Fruit fly (Drosophila melanogaster): ENCODE results near the gene CG17746.

Gene CG17746

dm6 chr3L:3192333-3192894, 47.0 kb downstream of the CG17746 start, which contains the start of gene CG14965 (continued):
- no peak for TF ChIP-seq Poxn (GFP tag; IDR thresholded peaks at IDR 0.05)
- peak; percentile 50; the same call in 2 of the 3 replicates for TF ChIP-seq row (GFP tag; IDR thresholded peaks at IDR 0.05)
- peak; percentile 87 for TF ChIP-seq vnd (GFP tag; IDR thresholded peaks at IDR 0.05; ENCODE audit: partially characterized antibody)
- no peak for TF ChIP-seq CG12219 (GFP tag; optimal IDR thresholded peaks at IDR 0.05)
- no peak for TF ChIP-seq D19A (tag; optimal IDR thresholded peaks at IDR 0.05)
- no peak for TF ChIP-seq CG9437 (GFP tag; optimal IDR thresholded peaks at IDR 0.05)
- TF ChIP-seq MESR4 (GFP tag; optimal IDR thresholded peaks at IDR 0.05): peak; percentile 20
- TF ChIP-seq Dp (GFP tag; optimal IDR thresholded peaks at IDR 0.05): peak; percentile 81
- no peak for TF ChIP-seq B-H1 (GFP tag; IDR thresholded peaks at IDR 0.05)
- peak; percentile 79 for TF ChIP-seq bbx (GFP tag; IDR thresholded peaks at IDR 0.05; ENCODE audit: partially characterized antibody)
- no peak for TF ChIP-seq pb (GFP tag; optimal IDR thresholded peaks at IDR 0.05)
- TF ChIP-seq repo (GFP tag; optimal IDR thresholded peaks at IDR 0.05): no peak
- TF ChIP-seq Bgb (GFP tag; IDR thresholded peaks at IDR 0.05; ENCODE audit: partially characterized antibody): peak; percentile 89
- no peak for TF ChIP-seq CG10366 (GFP tag; IDR thresholded peaks at IDR 0.05)
- no peak for TF ChIP-seq Drgx (GFP tag; IDR thresholded peaks at IDR 0.05)
- TF ChIP-seq ato (GFP tag; IDR thresholded peaks at IDR 0.05; ENCODE audit: partially characterized antibody): peak; percentile 75
- TF ChIP-seq slp2 (GFP tag; optimal IDR thresholded peaks at IDR 0.05): no peak
- peak; percentile 94 for TF ChIP-seq CG13287 (GFP tag; IDR thresholded peaks at IDR 0.05; ENCODE audit: partially characterized antibody)
- no peak for TF ChIP-seq rib (GFP tag; IDR thresholded peaks at IDR 0.05)
- no peak for TF ChIP-seq Bteb2 (GFP tag; optimal IDR thresholded peaks at IDR 0.05)
- no peak for TF ChIP-seq CG11247 (GFP tag; IDR thresholded peaks at IDR 0.05)
- peak; percentile 86 for TF ChIP-seq CG6791 (GFP tag; IDR thresholded peaks at IDR 0.05; ENCODE audit: partially characterized antibody)
- no peak for TF ChIP-seq Oli (tag; optimal IDR thresholded peaks at IDR 0.05)
- TF ChIP-seq Dek (tag; optimal IDR thresholded peaks at IDR 0.05): no peak
- TF ChIP-seq knrl (GFP tag; IDR thresholded peaks at IDR 0.05; ENCODE audit: partially characterized antibody): peak; percentile 91
- no peak for TF ChIP-seq toy (GFP tag; IDR thresholded peaks at IDR 0.05)
- TF ChIP-seq CG17361 (GFP tag; IDR thresholded peaks at IDR 0.05): no peak
- TF ChIP-seq pzg (GFP tag; optimal IDR thresholded peaks at IDR 0.05): peak; percentile 64
- TF ChIP-seq CHES-1-like (GFP tag; optimal IDR thresholded peaks at IDR 0.05): no peak
- no peak for TF ChIP-seq tx (GFP tag; optimal IDR thresholded peaks at IDR 0.05)
- no peak for TF ChIP-seq CG4707 (GFP tag; optimal IDR thresholded peaks at IDR 0.05)
- TF ChIP-seq CG31365 (tag; optimal IDR thresholded peaks at IDR 0.05): no peak
- TF ChIP-seq CG8478 (optimal IDR thresholded peaks at IDR 0.05): no peak
- no peak for TF ChIP-seq CG2889 (GFP tag; IDR thresholded peaks at IDR 0.05)
- TF ChIP-seq CG2199 (GFP tag; IDR thresholded peaks at IDR 0.05): no peak
- peak; percentile 86 for TF ChIP-seq CG2129 (GFP tag; IDR thresholded peaks at IDR 0.05; ENCODE audit: partially characterized antibody)
- TF ChIP-seq ken (GFP tag; IDR thresholded peaks at IDR 0.05): no peak
- TF ChIP-seq Ssrp (tag; optimal IDR thresholded peaks at IDR 0.05): no peak
- peak; percentile 87 for TF ChIP-seq hb (GFP tag; IDR thresholded peaks at IDR 0.05; ENCODE audit: partially characterized antibody)
- no peak for TF ChIP-seq fru (optimal IDR thresholded peaks at IDR 0.05)
- TF ChIP-seq sr (GFP tag; IDR thresholded peaks at IDR 0.05): no peak
- TF ChIP-seq ttk (GFP tag; IDR thresholded peaks at IDR 0.05): no peak
- peak; percentile 13 for TF ChIP-seq mam (GFP tag; optimal IDR thresholded peaks at IDR 0.05)
- peak; percentile 30; the same call in 1 of the 2 replicates for TF ChIP-seq CG6272 (GFP tag; IDR thresholded peaks at IDR 0.05)
- no peak for TF ChIP-seq NC2α (GFP tag; optimal IDR thresholded peaks at IDR 0.05)
- no peak for TF ChIP-seq CG4282 (GFP tag; optimal IDR thresholded peaks at IDR 0.05)
- no peak for TF ChIP-seq al (GFP tag; IDR thresholded peaks at IDR 0.05)
- TF ChIP-seq luna (GFP tag; optimal IDR thresholded peaks at IDR 0.05): no peak
- no peak for TF ChIP-seq CG31224 (GFP tag; IDR thresholded peaks at IDR 0.05)
- TF ChIP-seq CG2116 (GFP tag; optimal IDR thresholded peaks at IDR 0.05): peak; percentile 80
- no peak for TF ChIP-seq az2 (GFP tag; optimal IDR thresholded peaks at IDR 0.05)
- peak; percentile 2 for TF ChIP-seq Med (GFP tag)

All from whole organism, embryonic.